Fruit fly (Drosophila melanogaster): ENCODE results near the gene CG2258.

Gene CG2258

DNA sequence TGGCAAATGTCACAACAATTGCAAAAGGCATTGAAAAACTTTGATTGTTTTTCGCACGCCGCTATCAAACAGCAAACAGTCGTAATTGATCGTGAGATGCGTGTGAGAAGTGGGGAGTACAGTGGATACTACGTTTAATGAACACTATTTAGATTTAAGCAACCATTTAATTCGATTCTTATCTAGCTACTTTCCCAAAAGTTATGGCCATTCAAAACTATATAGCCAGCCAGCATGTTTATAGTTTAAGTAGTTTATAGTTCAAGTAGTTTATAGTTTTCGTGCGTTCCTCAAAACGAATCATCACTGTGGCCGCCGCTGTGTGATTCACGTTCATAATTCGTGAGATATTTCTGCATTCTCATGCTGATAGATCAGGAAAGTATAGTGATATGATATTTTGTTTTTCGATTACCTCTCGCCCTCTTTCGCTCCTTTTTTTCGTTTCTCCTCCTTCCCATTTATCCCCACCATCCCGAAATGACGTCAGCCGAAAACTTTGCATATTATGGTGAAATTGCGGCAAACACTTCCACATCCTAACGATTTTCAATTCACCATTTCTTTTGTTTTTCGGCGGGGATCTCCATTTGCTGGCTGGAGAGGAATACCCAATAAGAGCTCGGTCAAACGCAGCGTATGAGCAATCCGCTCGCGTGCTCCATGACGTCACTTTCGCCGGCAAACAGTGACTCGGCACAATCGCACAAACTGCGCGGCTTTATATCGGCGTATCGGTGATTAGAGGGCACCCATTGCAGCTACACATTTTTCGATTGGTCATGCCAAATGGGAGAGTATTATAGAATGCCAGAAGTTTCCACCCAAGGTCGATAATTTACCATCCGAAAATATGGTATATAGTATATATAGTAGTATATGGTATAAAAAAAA, 11.7 kb upstream of the CG2258 start (continued):
- no peak for TF ChIP-seq ssp (GFP tag; IDR thresholded peaks at IDR 0.05)
- TF ChIP-seq bowl (GFP tag; IDR thresholded peaks at IDR 0.05) = no peak
- TF ChIP-seq phol (tag; optimal IDR thresholded peaks at IDR 0.05) = peak; percentile 15
- TF ChIP-seq fu2 (GFP tag; optimal IDR thresholded peaks at IDR 0.05) = peak; percentile 36
- TF ChIP-seq CG1603 (tag; optimal IDR thresholded peaks at IDR 0.05) = peak; percentile 69
- no peak for TF ChIP-seq cato (GFP tag; optimal IDR thresholded peaks at IDR 0.05; ENCODE audit: borderline replicate concordance)
- TF ChIP-seq ap (GFP tag; IDR thresholded peaks at IDR 0.05) = no peak
- TF ChIP-seq CG16779 (GFP tag; IDR thresholded peaks at IDR 0.05) = 0 out of 2 replicates have a peak, but pooled peaks have one; percentile 32
- TF ChIP-seq CG2875 (GFP tag; optimal IDR thresholded peaks at IDR 0.05) = no peak
- TF ChIP-seq crp (GFP tag; optimal IDR thresholded peaks at IDR 0.05) = no peak
- peak; percentile 52 for TF ChIP-seq CG17328 (GFP tag; IDR thresholded peaks at IDR 0.05)
- TF ChIP-seq CG17912 (GFP tag; optimal IDR thresholded peaks at IDR 0.05) = no peak
- peak; percentile 22 to 30 for TF ChIP-seq Pdp1 (GFP tag; optimal IDR thresholded peaks at IDR 0.05)
- no peak for TF ChIP-seq CG16813 (GFP tag; IDR thresholded peaks at IDR 0.05; ENCODE audit: partially characterized antibody)
- peak; percentile 20 for TF ChIP-seq sug (tag; optimal IDR thresholded peaks at IDR 0.05)
- peak; percentile 54 for TF ChIP-seq fd3F (GFP tag; optimal IDR thresholded peaks at IDR 0.05)
- peak; percentile 87 for TF ChIP-seq Rfx (GFP tag; IDR thresholded peaks at IDR 0.05)
- no peak for TF ChIP-seq mld (GFP tag; IDR thresholded peaks at IDR 0.05; ENCODE audit: partially characterized antibody)
- peak; percentile 72; the same call in 2 of the 3 replicates for TF ChIP-seq CG11456 (GFP tag; IDR thresholded peaks at IDR 0.05)
- peak; percentile 75 for TF ChIP-seq Atf6 (GFP tag; IDR thresholded peaks at IDR 0.05)
- no peak for TF ChIP-seq slou (GFP tag; optimal IDR thresholded peaks at IDR 0.05)
- TF ChIP-seq CG7987 (GFP tag; optimal IDR thresholded peaks at IDR 0.05) = no peak
- TF ChIP-seq Hr51 (GFP tag; optimal IDR thresholded peaks at IDR 0.05) = peak in 1 of 2 experiments; percentile 66
- TF ChIP-seq CrebB (tag; optimal IDR thresholded peaks at IDR 0.05) = peak; percentile 51
- TF ChIP-seq stwl (tag; optimal IDR thresholded peaks at IDR 0.05) = no peak
- TF ChIP-seq CG17359 (tag; optimal IDR thresholded peaks at IDR 0.05) = peak; percentile 59
- no peak for TF ChIP-seq run (tag; optimal IDR thresholded peaks at IDR 0.05)
- TF ChIP-seq CG6254 (GFP tag; optimal IDR thresholded peaks at IDR 0.05) = no peak
- TF ChIP-seq Hr3 (GFP tag; optimal IDR thresholded peaks at IDR 0.05) = no peak
- peak; percentile 43 for TF ChIP-seq tx (GFP tag; optimal IDR thresholded peaks at IDR 0.05)
- no peak for TF ChIP-seq sim (GFP tag; IDR thresholded peaks at IDR 0.05)
- no peak for TF ChIP-seq gcm2 (GFP tag; optimal IDR thresholded peaks at IDR 0.05)
- no peak for TF ChIP-seq Mes4 (GFP tag; optimal IDR thresholded peaks at IDR 0.05)
- TF ChIP-seq CG6175 (GFP tag; IDR thresholded peaks at IDR 0.05) = peak; percentile 46; the same call in 1 of the 3 replicates
- TF ChIP-seq Spps (tag; optimal IDR thresholded peaks at IDR 0.05) = no peak
- no peak for TF ChIP-seq zen (tag; optimal IDR thresholded peaks at IDR 0.05)
- TF ChIP-seq CG34376 (GFP tag; optimal IDR thresholded peaks at IDR 0.05) = peak; percentile 34
- peak; percentile 30 for TF ChIP-seq Camta (GFP tag; optimal IDR thresholded peaks at IDR 0.05)
- no peak for TF ChIP-seq croc (GFP tag; conservative IDR thresholded peaks at IDR 0.05)
- TF ChIP-seq CG6654 (GFP tag; optimal IDR thresholded peaks at IDR 0.05) = no peak
- TF ChIP-seq HHEX (GFP tag; optimal IDR thresholded peaks at IDR 0.05) = peak; percentile 66
- no peak for TF ChIP-seq HmgD (GFP tag; optimal IDR thresholded peaks at IDR 0.05)
- TF ChIP-seq twi (tag; optimal IDR thresholded peaks at IDR 0.05) = no peak
- no peak for TF ChIP-seq CG10979 (tag; optimal IDR thresholded peaks at IDR 0.05)
- no peak for TF ChIP-seq Max (GFP tag; optimal IDR thresholded peaks at IDR 0.05)
- TF ChIP-seq Asciz (GFP tag; optimal IDR thresholded peaks at IDR 0.05) = no peak
- TF ChIP-seq HLH3B (GFP tag; IDR thresholded peaks at IDR 0.05) = peak; percentile 21; the same call in 1 of the 2 replicates
- TF ChIP-seq tio (GFP tag; optimal IDR thresholded peaks at IDR 0.05) = peak; percentile 9

All from whole organism, embryonic.